Fruit fly (Drosophila melanogaster): Measurements from ENCODE around the gene CG10898.

CG10898 gene

DNA sequence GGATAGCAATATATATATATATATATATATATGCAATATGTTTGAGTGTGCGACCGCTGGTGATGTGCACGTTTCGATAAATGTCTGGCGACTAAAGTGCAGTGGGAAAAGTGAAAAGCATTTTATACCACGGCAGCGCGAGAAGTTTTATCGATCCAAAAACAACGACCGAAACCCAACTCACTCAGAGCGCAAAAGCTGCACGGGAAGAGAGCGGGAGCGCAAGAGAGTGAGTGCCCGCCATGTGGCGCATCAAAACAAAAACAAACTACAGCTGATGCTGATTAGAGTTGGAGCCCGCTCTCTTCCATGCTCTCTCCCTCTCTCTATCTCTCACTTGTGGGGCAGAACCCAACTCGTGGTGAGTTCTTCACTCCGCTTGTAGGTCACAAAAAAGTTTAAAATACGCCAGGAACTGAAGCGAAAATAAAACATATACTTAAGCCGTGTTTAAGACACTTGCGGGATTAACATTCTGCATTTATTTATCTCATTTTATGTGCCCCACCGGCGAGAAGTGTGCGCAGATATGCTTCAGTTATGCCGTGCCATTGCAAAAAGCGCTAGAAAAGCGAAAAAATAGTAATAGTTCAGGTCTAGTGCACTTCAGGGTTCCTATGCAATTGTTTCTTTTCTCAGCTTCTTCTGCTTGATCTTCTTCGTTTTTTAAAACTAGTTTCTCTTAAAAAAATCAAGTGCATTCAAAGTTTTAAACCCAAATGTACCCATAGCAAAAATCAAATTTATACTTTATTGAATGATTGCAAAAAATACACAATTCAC, 47.3 kb downstream of the CG10898 start (continued):
- TF ChIP-seq zen2 (GFP tag; IDR thresholded peaks at IDR 0.05; ENCODE audit: partially characterized antibody): peak; percentile 90; the same call in 2 of the 3 replicates
- TF ChIP-seq gcm (GFP tag; optimal IDR thresholded peaks at IDR 0.05): peak; percentile 44
- peak; percentile 48; the same call in 1 of the 3 replicates for TF ChIP-seq Opbp (GFP tag; IDR thresholded peaks at IDR 0.05; ENCODE audit: partially characterized antibody)
- TF ChIP-seq CG32532 (GFP tag; IDR thresholded peaks at IDR 0.05): peak; percentile 68; the same call in 1 of the 2 replicates
- TF ChIP-seq CG10321 (GFP tag; IDR thresholded peaks at IDR 0.05): no peak
- no peak for TF ChIP-seq CG4730 (GFP tag; IDR thresholded peaks at IDR 0.05)
- TF ChIP-seq CG7963 (GFP tag; IDR thresholded peaks at IDR 0.05; ENCODE audit: partially characterized antibody): peak; percentile 52; the same call in 2 of the 3 replicates
- peak; percentile 9; the same call in 1 of the 2 replicates for TF ChIP-seq Xrp1 (GFP tag; IDR thresholded peaks at IDR 0.05)
- no peak for TF ChIP-seq Ssrp (tag; optimal IDR thresholded peaks at IDR 0.05)
- 0 out of 2 replicates have a peak, but pooled peaks have one; percentile 36 for TF ChIP-seq Dref (GFP tag; IDR thresholded peaks at IDR 0.05)
- peak; percentile 15 for TF ChIP-seq PHDP (tag; optimal IDR thresholded peaks at IDR 0.05)
- peak; percentile 31 for TF ChIP-seq Deaf1 (tag; optimal IDR thresholded peaks at IDR 0.05)
- 0 out of 3 replicates have a peak, but pooled peaks have one; percentile 44 for TF ChIP-seq CG11695 (GFP tag; IDR thresholded peaks at IDR 0.05)
- TF ChIP-seq unc-4 (GFP tag; IDR thresholded peaks at IDR 0.05; ENCODE audit: partially characterized antibody): peak; percentile 59
- TF ChIP-seq CG17385 (GFP tag; optimal IDR thresholded peaks at IDR 0.05): peak; percentile 62
- peak; percentile 59; the same call in 1 of the 2 replicates for TF ChIP-seq Drgx (GFP tag; IDR thresholded peaks at IDR 0.05)
- TF ChIP-seq stwl (tag; optimal IDR thresholded peaks at IDR 0.05): peak; percentile 95
- TF ChIP-seq sens-2 (GFP tag; IDR thresholded peaks at IDR 0.05): peak; percentile 23; the same call in 1 of the 2 replicates
- TF ChIP-seq CG4360 (GFP tag; IDR thresholded peaks at IDR 0.05): peak; percentile 50
- TF ChIP-seq z (GFP tag; IDR thresholded peaks at IDR 0.05): peak; percentile 64; the same call in 1 of the 3 replicates
- peak; percentile 5 for TF ChIP-seq CG2678 (tag; optimal IDR thresholded peaks at IDR 0.05)
- peak in 1 of 2 experiments; percentile 72 for TF ChIP-seq bsh (GFP tag; optimal IDR thresholded peaks at IDR 0.05)
- no peak for TF ChIP-seq sd (tag; optimal IDR thresholded peaks at IDR 0.05)
- peak; percentile 37 for TF ChIP-seq HLHmδ (GFP tag; optimal IDR thresholded peaks at IDR 0.05)
- TF ChIP-seq CG3726 (GFP tag; IDR thresholded peaks at IDR 0.05): no peak
- TF ChIP-seq MTF-1 (GFP tag; optimal IDR thresholded peaks at IDR 0.05; ENCODE audit: borderline replicate concordance): peak; percentile 25
- TF ChIP-seq sna (GFP tag; IDR thresholded peaks at IDR 0.05; ENCODE audit: partially characterized antibody): peak; percentile 80
- peak; percentile 98 for TF ChIP-seq onecut (GFP tag; IDR thresholded peaks at IDR 0.05)
- peak; percentile 77 for TF ChIP-seq Dll (GFP tag; IDR thresholded peaks at IDR 0.05; ENCODE audit: partially characterized antibody)
- TF ChIP-seq CG6854 (GFP tag; optimal IDR thresholded peaks at IDR 0.05): peak; percentile 54
- TF ChIP-seq so (GFP tag; IDR thresholded peaks at IDR 0.05): peak; percentile 21; the same call in 1 of the 3 replicates
- no peak for TF ChIP-seq seq (GFP tag; IDR thresholded peaks at IDR 0.05)
- peak; percentile 50; the same call in 1 of the 3 replicates for TF ChIP-seq Doc3 (GFP tag; IDR thresholded peaks at IDR 0.05; ENCODE audit: partially characterized antibody)
- TF ChIP-seq CG14860 (GFP tag; IDR thresholded peaks at IDR 0.05; ENCODE audit: partially characterized antibody): 0 out of 3 replicates have a peak, but pooled peaks have one; percentile 22
- TF ChIP-seq Jarid2 (GFP tag; optimal IDR thresholded peaks at IDR 0.05): peak; percentile 38
- TF ChIP-seq Hand (GFP tag; optimal IDR thresholded peaks at IDR 0.05): peak; percentile 46
- no peak for TF ChIP-seq twi (tag; optimal IDR thresholded peaks at IDR 0.05)
- TF ChIP-seq crp (GFP tag; optimal IDR thresholded peaks at IDR 0.05): peak in 1 of 2 experiments; percentile 53
- peak; percentile 60 for TF ChIP-seq sens (GFP tag)
- TF ChIP-seq ci (GFP tag; IDR thresholded peaks at IDR 0.05): peak; percentile 16; the same call in 1 of the 3 replicates
- TF ChIP-seq nom (GFP tag; optimal IDR thresholded peaks at IDR 0.05): peak; percentile 80
- no peak for TF ChIP-seq inv (GFP tag; IDR thresholded peaks at IDR 0.05; ENCODE audit: partially characterized antibody)
- 0 out of 2 replicates have a peak, but pooled peaks have one; percentile 3 for TF ChIP-seq H2.0 (GFP tag; IDR thresholded peaks at IDR 0.05)
- TF ChIP-seq D19A (tag; optimal IDR thresholded peaks at IDR 0.05): peak; percentile 5
- TF ChIP-seq hbn (GFP tag; IDR thresholded peaks at IDR 0.05; ENCODE audit: partially characterized antibody): peak; percentile 63; the same call in 1 of the 2 replicates
- peak in 1 of 2 experiments; percentile 52 for TF ChIP-seq eve (GFP tag; optimal IDR thresholded peaks at IDR 0.05)

All from whole organism, embryonic.